Fruit fly (Drosophila melanogaster): Measurements from ENCODE around the gene chas.

Gene chas

dm6 chrX:17737812-17738473, 39.4 kb upstream of the chas start (continued):
- TF ChIP-seq ro (GFP tag; IDR thresholded peaks at IDR 0.05): no peak
- TF ChIP-seq ash1 (GFP tag; optimal IDR thresholded peaks at IDR 0.05): peak; percentile 6
- peak; percentile 17; the same call in 1 of the 3 replicates for TF ChIP-seq so (GFP tag; IDR thresholded peaks at IDR 0.05)
- TF ChIP-seq CG2116 (GFP tag; optimal IDR thresholded peaks at IDR 0.05): peak; percentile 89
- TF ChIP-seq CG2875 (GFP tag; optimal IDR thresholded peaks at IDR 0.05): peak; percentile 37
- peak; percentile 52 for TF ChIP-seq CG12104 (GFP tag; optimal IDR thresholded peaks at IDR 0.05)
- no peak for TF ChIP-seq wdn (GFP tag; IDR thresholded peaks at IDR 0.05)
- no peak for TF ChIP-seq sr (GFP tag; IDR thresholded peaks at IDR 0.05)
- no peak for TF ChIP-seq CG8944 (GFP tag; optimal IDR thresholded peaks at IDR 0.05)
- no peak for TF ChIP-seq Eip74EF (GFP tag; optimal IDR thresholded peaks at IDR 0.05)
- TF ChIP-seq fu2 (GFP tag; optimal IDR thresholded peaks at IDR 0.05): no peak
- TF ChIP-seq Six4 (GFP tag; optimal IDR thresholded peaks at IDR 0.05): peak; percentile 33
- no peak for TF ChIP-seq ab (GFP tag; optimal IDR thresholded peaks at IDR 0.05)
- no peak for TF ChIP-seq CG14667 (GFP tag; IDR thresholded peaks at IDR 0.05)
- TF ChIP-seq cato (GFP tag; optimal IDR thresholded peaks at IDR 0.05; ENCODE audit: borderline replicate concordance): no peak
- peak; percentile 72 for TF ChIP-seq CG2678 (tag; optimal IDR thresholded peaks at IDR 0.05)
- no peak for TF ChIP-seq prd (optimal IDR thresholded peaks at IDR 0.05)
- peak; percentile 49; the same call in 2 of the 3 replicates for TF ChIP-seq prd (GFP tag; IDR thresholded peaks at IDR 0.05)
- peak; percentile 95 for TF ChIP-seq amos (GFP tag; IDR thresholded peaks at IDR 0.05; ENCODE audit: partially characterized antibody)
- TF ChIP-seq CG9797 (GFP tag; optimal IDR thresholded peaks at IDR 0.05): peak; percentile 39
- TF ChIP-seq CG10543 (GFP tag; optimal IDR thresholded peaks at IDR 0.05): peak; percentile 21
- no peak for TF ChIP-seq CG6175 (GFP tag; IDR thresholded peaks at IDR 0.05)
- peak; percentile 52; the same call in 1 of the 2 replicates for TF ChIP-seq CG9932 (GFP tag; IDR thresholded peaks at IDR 0.05)
- no peak for TF ChIP-seq CG4328 (GFP tag; optimal IDR thresholded peaks at IDR 0.05)
- TF ChIP-seq Sry-β (GFP tag; optimal IDR thresholded peaks at IDR 0.05): no peak
- peak; percentile 96 for TF ChIP-seq CG17186 (GFP tag; optimal IDR thresholded peaks at IDR 0.05)
- TF ChIP-seq mld (GFP tag; IDR thresholded peaks at IDR 0.05; ENCODE audit: partially characterized antibody): peak; percentile 90
- no peak for TF ChIP-seq luna (GFP tag; optimal IDR thresholded peaks at IDR 0.05)
- no peak for TF ChIP-seq zfh2 (GFP tag; optimal IDR thresholded peaks at IDR 0.05)
- peak; percentile 49 for TF ChIP-seq odd (GFP tag; optimal IDR thresholded peaks at IDR 0.05)
- TF ChIP-seq her (GFP tag; optimal IDR thresholded peaks at IDR 0.05): peak; percentile 56
- peak; percentile 52; the same call in 1 of the 3 replicates for TF ChIP-seq tgo (GFP tag; IDR thresholded peaks at IDR 0.05)
- no peak for TF ChIP-seq sd (tag; optimal IDR thresholded peaks at IDR 0.05)
- TF ChIP-seq CG8281 (tag; optimal IDR thresholded peaks at IDR 0.05): no peak
- TF ChIP-seq CG15269 (tag; optimal IDR thresholded peaks at IDR 0.05): peak; percentile 74
- peak; percentile 24 for TF ChIP-seq nmo (GFP tag; optimal IDR thresholded peaks at IDR 0.05)
- TF ChIP-seq CG14050 (GFP tag; IDR thresholded peaks at IDR 0.05): peak; percentile 47; the same call in 2 of the 3 replicates
- TF ChIP-seq emc (GFP tag; optimal IDR thresholded peaks at IDR 0.05): no peak
- no peak for TF ChIP-seq CG5953 (GFP tag; IDR thresholded peaks at IDR 0.05)
- TF ChIP-seq Sox102F (GFP tag; optimal IDR thresholded peaks at IDR 0.05): peak; percentile 71
- no peak for TF ChIP-seq pita (GFP tag; optimal IDR thresholded peaks at IDR 0.05)
- TF ChIP-seq CG12071 (GFP tag; optimal IDR thresholded peaks at IDR 0.05): no peak
- TF ChIP-seq CG4820 (GFP tag; optimal IDR thresholded peaks at IDR 0.05): peak; percentile 23
- TF ChIP-seq CG10147 (GFP tag; optimal IDR thresholded peaks at IDR 0.05): peak; percentile 2
- peak; percentile 75 for TF ChIP-seq Xrp1 (GFP tag; IDR thresholded peaks at IDR 0.05)
- TF ChIP-seq Max (GFP tag; optimal IDR thresholded peaks at IDR 0.05): no peak
- TF ChIP-seq fru (optimal IDR thresholded peaks at IDR 0.05): no peak
- TF ChIP-seq CG12155 (GFP tag; optimal IDR thresholded peaks at IDR 0.05): peak; percentile 21
- TF ChIP-seq GATAe (GFP tag; conservative IDR thresholded peaks at IDR 0.05): no peak
- TF ChIP-seq CG4854 (GFP tag; optimal IDR thresholded peaks at IDR 0.05): no peak

All from whole organism, embryonic.